Fruit fly (Drosophila melanogaster): Measurements from ENCODE around the gene CG10352.

DNA sequence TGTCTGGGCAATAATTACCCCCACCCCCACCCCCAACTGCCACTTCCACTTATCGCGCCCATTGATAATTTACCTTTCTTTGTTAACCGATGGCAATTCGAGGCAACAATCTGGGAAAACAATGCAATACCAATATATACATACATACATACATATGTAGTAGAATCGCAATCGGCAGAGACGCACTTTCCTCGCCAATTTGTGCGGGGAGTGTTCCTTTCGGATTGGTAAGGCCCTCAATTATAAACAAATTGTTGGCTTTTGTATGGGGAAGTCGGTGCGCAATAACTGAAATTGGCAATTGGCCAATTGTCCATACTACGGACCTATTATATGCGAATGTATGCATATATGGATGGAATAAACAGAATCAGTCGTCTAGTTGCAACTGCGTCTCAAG, 46.7 kb upstream of the CG10352 start:
- TF ChIP-seq CG34367 (tag; optimal IDR thresholded peaks at IDR 0.05) (no peak), EcR (GFP tag; optimal IDR thresholded peaks at IDR 0.05) (no peak), CG8301 (tag; optimal IDR thresholded peaks at IDR 0.05) (no peak), CG32121 (GFP tag; IDR thresholded peaks at IDR 0.05) (no peak)
